Worm (Caenorhabditis elegans) whole organism, late embryonic: Measurements from ENCODE around the gene T05A7.6.

Experiments
- ama-1 ChIP-seq: fragments of 150-350 bp; optimal IDR thresholded peaks from 2 replicates; lab custom pipeline; 2014
- ceh-2 ChIP-seq: sonication (generic microtip); optimal IDR thresholded peaks from 2 replicates; lab custom pipeline; 2016; ENCODE audit warnings: missing genotype, missing genetic modification characterization, missing compliant biosample characterization
- ceh-22 ChIP-seq: sonication (generic microtip); optimal IDR thresholded peaks from 2 replicates; lab custom pipeline; 2017; ENCODE audit warnings: missing biosample characterization, missing genetic modification characterization
- hlh-8 ChIP-seq: sonication (generic microtip); optimal IDR thresholded peaks from 2 replicates; lab custom pipeline; 2016; ENCODE audit warnings: missing genotype, missing genetic modification characterization, missing compliant biosample characterization
- lin-11 ChIP-seq: fragments of 200-800 bp; sonication (Bioruptor generic); optimal IDR thresholded peaks from 2 replicates; lab custom pipeline; 2018; ENCODE audit warnings: mild to moderate bottlenecking, missing genetic modification characterization, missing compliant biosample characterization
- npax-4 ChIP-seq: sonication (generic microtip); optimal IDR thresholded peaks from 2 replicates; lab custom pipeline; 2016; ENCODE audit warnings: missing genetic modification characterization, missing compliant biosample characterization
- pax-1 ChIP-seq: fragments of 150-350 bp; optimal IDR thresholded peaks from 2 replicates; lab custom pipeline; 2014; ENCODE audit warnings: missing biosample characterization, missing genetic modification characterization
- rnt-1 ChIP-seq: sonication (generic microtip); optimal IDR thresholded peaks from 2 replicates; lab custom pipeline; 2016; ENCODE audit warnings: missing genetic modification characterization, missing compliant biosample characterization

DNA sequence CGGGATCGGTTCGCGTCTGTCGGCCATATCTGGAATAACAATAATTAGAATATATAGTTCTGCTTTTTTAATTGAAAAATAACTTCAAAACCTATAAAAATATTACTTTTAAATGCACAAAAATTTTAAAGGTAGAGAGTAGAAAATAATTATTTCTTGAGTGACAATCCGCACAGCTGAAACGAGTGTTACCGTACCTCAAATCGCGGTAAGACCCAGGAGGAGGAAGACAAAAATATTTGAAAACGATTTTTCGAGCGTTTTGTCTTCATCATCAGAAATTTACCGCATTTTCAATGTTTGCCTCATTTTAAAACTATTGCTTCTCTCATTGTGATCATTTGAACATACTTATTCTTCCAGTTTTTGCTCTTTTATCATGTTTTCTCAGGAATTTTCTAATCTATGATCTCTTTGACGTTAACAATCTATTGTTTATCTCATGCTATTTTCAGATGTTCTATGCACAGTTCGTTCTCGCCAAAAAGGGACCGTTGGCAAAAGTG lies 26.7 kb upstream of the T05A7.6 start, which contains the start of the genes rpn-5 and scc-1:
- no peak for TF ChIP-seq ama-1 (lab: Kevin White, UChicago)
- TF ChIP-seq hlh-8 (tag; lab: Kevin White, UChicago): no peak
- TF ChIP-seq npax-4: no peak
- no peak for TF ChIP-seq ceh-2 (tag; lab: Kevin White, UChicago)
- TF ChIP-seq rnt-1: no peak
- TF ChIP-seq ceh-22 (tag; lab: Kevin White, UChicago): no peak
- no peak for TF ChIP-seq lin-11 (tag; lab: Kevin White, UChicago)
- peak; percentile 33 for TF ChIP-seq pax-1 (tag; lab: Kevin White, UChicago)
